Fruit fly (Drosophila melanogaster) whole organism, embryonic: ENCODE data around the gene CG42512.

Source experiments
- Abd-B ChIP-seq: fragments of 200-800 bp; sonication (Bioruptor generic); optimal IDR thresholded peaks from 2 replicates; lab custom pipeline; 2018; ENCODE audit warnings: missing biosample characterization, mild to moderate bottlenecking, missing genetic modification characterization, moderate library complexity
- Adf1 ChIP-seq: fragments of 200-800 bp; sonication (Bioruptor generic); IDR thresholded peaks from 2 replicates; pipeline ENCODE4 v1.3.6; 2022; ENCODE audit warnings: missing biosample characterization, missing genetic modification characterization
- BtbVII ChIP-seq: fragments of 200-800 bp; sonication (Bioruptor generic); optimal IDR thresholded peaks from 3 replicates; lab custom pipeline; 2017; ENCODE audit warnings: missing biosample characterization, mild to moderate bottlenecking, missing genetic modification characterization
- CG11093 ChIP-seq: fragments of 200-800 bp; sonication (Bioruptor generic); IDR thresholded peaks from 3 replicates; pipeline ENCODE4 v1.3.6; 2022; ENCODE audit warnings: missing biosample characterization, missing genetic modification characterization
- CG12659 ChIP-seq: fragments of 200-800 bp; sonication (Bioruptor generic); optimal IDR thresholded peaks from 3 replicates; lab custom pipeline; 2017; ENCODE audit warnings: mild to moderate bottlenecking, missing biosample characterization, missing genetic modification reagents, missing genetic modification characterization
- CG14860 ChIP-seq: fragments of 200-800 bp; sonication (Bioruptor generic); IDR thresholded peaks from 3 replicates; pipeline ENCODE4 v1.3.6; 2022; ENCODE audit warnings: missing biosample characterization, missing genetic modification characterization; ENCODE audit not compliant: partially characterized antibody
- CG15601 ChIP-seq: fragments of 200-800 bp; sonication (Bioruptor generic); optimal IDR thresholded peaks from 3 replicates; lab custom pipeline; 2019; ENCODE audit warnings: missing biosample characterization, mild to moderate bottlenecking, missing genetic modification characterization, moderate library complexity
- CG1647 ChIP-seq: fragments of 200-800 bp; sonication (Bioruptor generic); optimal IDR thresholded peaks from 3 replicates; lab custom pipeline; 2016; ENCODE audit warnings: missing biosample characterization, missing genetic modification characterization
- CG16813 ChIP-seq: fragments of 200-800 bp; sonication (Bioruptor generic); IDR thresholded peaks from 3 replicates; pipeline ENCODE4 v1.3.6; 2022; ENCODE audit warnings: missing biosample characterization, missing genetic modification characterization; ENCODE audit not compliant: partially characterized antibody
- CG16815 ChIP-seq: fragments of 200-800 bp; sonication (Bioruptor generic); optimal IDR thresholded peaks from 3 replicates; lab custom pipeline; 2017; ENCODE audit warnings: missing biosample characterization, mild to moderate bottlenecking, missing genetic modification characterization
- CG2712 ChIP-seq: fragments of 200-800 bp; optimal IDR thresholded peaks from 3 replicates; lab custom pipeline; 2019; ENCODE audit warnings: missing biosample characterization, mild to moderate bottlenecking, missing genetic modification characterization, moderate library complexity
- CG31224 ChIP-seq: fragments of 200-800 bp; sonication (Bioruptor generic); IDR thresholded peaks from 2 replicates; pipeline ENCODE4 v1.3.6; 2022; ENCODE audit warnings: missing biosample characterization, missing genetic modification characterization
- CG3281 ChIP-seq: fragments of 200-800 bp; sonication (Bioruptor generic); optimal IDR thresholded peaks from 3 replicates; lab custom pipeline; 2017; ENCODE audit warnings: missing biosample characterization, mild to moderate bottlenecking, missing genetic modification characterization
- CG4617 ChIP-seq: fragments of 200-800 bp; sonication (Bioruptor generic); optimal IDR thresholded peaks from 3 replicates; lab custom pipeline; 2016; ENCODE audit warnings: missing biosample characterization, missing genetic modification characterization, borderline replicate concordance
- CG6654 ChIP-seq: fragments of 200-800 bp; sonication (Bioruptor generic); optimal IDR thresholded peaks from 2 replicates; lab custom pipeline; 2017; ENCODE audit warnings: missing biosample characterization, mild to moderate bottlenecking, missing genetic modification characterization
- CG6689 ChIP-seq: fragments of 200-800 bp; sonication (Bioruptor generic); IDR thresholded peaks from 2 replicates; pipeline ENCODE4 v1.3.6; 2022; ENCODE audit warnings: missing biosample characterization, missing genetic modification characterization
- CG6854 ChIP-seq: fragments of 200-800 bp; sonication (Bioruptor generic); optimal IDR thresholded peaks from 3 replicates; lab custom pipeline; 2017; ENCODE audit warnings: missing biosample characterization, mild to moderate bottlenecking, missing genetic modification characterization
- CG8478 ChIP-seq: fragments of >200 bp; optimal IDR thresholded peaks from 2 replicates; lab custom pipeline; 2018
- CkIIα-i1 ChIP-seq: fragments of 200-800 bp; sonication (Bioruptor generic); IDR thresholded peaks from 2 replicates; pipeline ENCODE4 v1.3.6; 2022; ENCODE audit warnings: missing biosample characterization, missing genetic modification characterization
- D ChIP-seq, 2 experiments: fragments of 200-800 bp in 1 of 2; fragments of >200 bp in 1 of 2; sonication (Bioruptor generic) in 1 of 2; optimal IDR thresholded peaks; 2 replicates in 1 of 2; 3 replicates in 1 of 2; lab custom pipeline; 2017; ENCODE audit warnings: mild to moderate bottlenecking in 1 of 2, missing biosample characterization in 1 of 2, missing genetic modification characterization in 1 of 2, missing genetic modification reagents in 1 of 2
- HmgZ ChIP-seq: fragments of 200-800 bp; sonication (Bioruptor generic); optimal IDR thresholded peaks from 2 replicates; lab custom pipeline; 2018; ENCODE audit warnings: missing biosample characterization, mild to moderate bottlenecking, missing genetic modification characterization
- Kr ChIP-seq: fragments of 200-800 bp; sonication (Bioruptor generic); optimal IDR thresholded peaks from 2 replicates; lab custom pipeline; 2017; ENCODE audit warnings: missing biosample characterization, mild to moderate bottlenecking, missing genetic modification characterization
- MESR4 ChIP-seq: fragments of 200-800 bp; sonication (Bioruptor generic); optimal IDR thresholded peaks from 2 replicates; lab custom pipeline; 2018; ENCODE audit warnings: missing biosample characterization, mild to moderate bottlenecking, missing genetic modification characterization, moderate library complexity
- Opbp ChIP-seq: fragments of 200-800 bp; sonication (Bioruptor generic); IDR thresholded peaks from 3 replicates; pipeline ENCODE4 v1.3.6; 2022; ENCODE audit warnings: missing biosample characterization, missing genetic modification characterization; ENCODE audit not compliant: partially characterized antibody
- Rx ChIP-seq: fragments of 200-800 bp; sonication (Bioruptor generic); IDR thresholded peaks from 2 replicates; pipeline ENCODE4 v1.3.6; 2022; ENCODE audit warnings: missing biosample characterization, missing genetic modification characterization
- Scr ChIP-seq: fragments of 200-800 bp; sonication (Bioruptor generic); IDR thresholded peaks from 2 replicates; pipeline ENCODE4 v1.3.6; 2022; ENCODE audit warnings: missing biosample characterization, missing genetic modification characterization; ENCODE audit not compliant: partially characterized antibody
- Sry-δ ChIP-seq: fragments of 200-800 bp; sonication (Bioruptor generic); optimal IDR thresholded peaks from 2 replicates; lab custom pipeline; 2016; ENCODE audit warnings: missing biosample characterization, missing genetic modification characterization
- Vsx1 ChIP-seq: fragments of 200-800 bp; sonication (Bioruptor generic); optimal IDR thresholded peaks from 2 replicates; lab custom pipeline; 2017; ENCODE audit warnings: missing biosample characterization, mild to moderate bottlenecking, missing genetic modification characterization, missing genetic modification reagents
- abd-A ChIP-seq: fragments of 200-800 bp; sonication (Bioruptor generic); optimal IDR thresholded peaks from 3 replicates; lab custom pipeline; 2019; ENCODE audit warnings: missing biosample characterization, mild to moderate bottlenecking, missing genetic modification characterization, moderate library complexity
- cato ChIP-seq: fragments of 200-800 bp; sonication (Bioruptor generic); optimal IDR thresholded peaks from 2 replicates; lab custom pipeline; 2016; ENCODE audit warnings: missing biosample characterization, missing genetic modification characterization, borderline replicate concordance
- ftz-f1 ChIP-seq: fragments of 200-800 bp; sonication (Bioruptor generic); optimal IDR thresholded peaks from 2 replicates; lab custom pipeline; 2016; ENCODE audit warnings: missing biosample characterization, missing genetic modification characterization
- gsb ChIP-seq: fragments of 200-800 bp; sonication (Bioruptor generic); IDR thresholded peaks from 2 replicates; pipeline ENCODE4 v1.3.6; 2022; ENCODE audit warnings: missing biosample characterization, missing genetic modification characterization
- hb ChIP-seq: fragments of 200-800 bp; sonication (Bioruptor generic); IDR thresholded peaks from 3 replicates; pipeline ENCODE4 v1.3.6; 2022; ENCODE audit warnings: missing biosample characterization, missing genetic modification characterization; ENCODE audit not compliant: partially characterized antibody
- inv ChIP-seq: fragments of 200-800 bp; sonication (Bioruptor generic); IDR thresholded peaks from 2 replicates; pipeline ENCODE4 v1.3.6; 2022; ENCODE audit warnings: missing biosample characterization, missing genetic modification characterization; ENCODE audit not compliant: partially characterized antibody
- jumu ChIP-seq: fragments of 200-800 bp; sonication (Bioruptor generic); optimal IDR thresholded peaks from 3 replicates; lab custom pipeline; 2016; ENCODE audit warnings: missing biosample characterization, missing genetic modification characterization
- ken ChIP-seq: fragments of 200-800 bp; sonication (Bioruptor generic); IDR thresholded peaks from 3 replicates; pipeline ENCODE4 v1.3.6; 2022; ENCODE audit warnings: missing biosample characterization, missing genetic modification characterization
- lab ChIP-seq: fragments of 200-800 bp; sonication (Bioruptor generic); optimal IDR thresholded peaks from 3 replicates; lab custom pipeline; 2017; ENCODE audit warnings: missing biosample characterization, missing genetic modification characterization, mild to moderate bottlenecking, moderate library complexity, missing genetic modification reagents
- nmo ChIP-seq: fragments of 200-800 bp; sonication (Bioruptor generic); optimal IDR thresholded peaks from 2 replicates; lab custom pipeline; 2018; ENCODE audit warnings: missing biosample characterization, mild to moderate bottlenecking, missing genetic modification characterization, moderate library complexity
- pnt ChIP-seq: fragments of 200-800 bp; sonication (Bioruptor generic); optimal IDR thresholded peaks from 3 replicates; lab custom pipeline; 2016; ENCODE audit warnings: missing biosample characterization, missing genetic modification characterization
- rib ChIP-seq: fragments of 200-800 bp; sonication (Bioruptor generic); IDR thresholded peaks from 2 replicates; pipeline ENCODE4 v1.3.6; 2022; ENCODE audit warnings: missing biosample characterization, missing genetic modification characterization
- sens ChIP-seq: fragments of 200-800 bp; sonication (Bioruptor generic); peaks from one replicate; lab custom pipeline; 2016; ENCODE audit warnings: missing biosample characterization, missing genetic modification characterization
- stwl ChIP-seq: fragments of 200-800 bp; sonication (Bioruptor generic); optimal IDR thresholded peaks from 3 replicates; lab custom pipeline; 2018; ENCODE audit warnings: missing biosample characterization, mild to moderate bottlenecking, missing genetic modification characterization, moderate library complexity
- unc-4 ChIP-seq: fragments of 200-800 bp; sonication (Bioruptor generic); IDR thresholded peaks from 2 replicates; pipeline ENCODE4 v1.3.6; 2022; ENCODE audit warnings: missing biosample characterization, missing genetic modification characterization; ENCODE audit not compliant: partially characterized antibody
- usp ChIP-seq: fragments of >200 bp; optimal IDR thresholded peaks from 2 replicates; lab custom pipeline; 2017; ENCODE audit warnings: missing biosample characterization, missing genetic modification characterization

CG42512 gene

DNA sequence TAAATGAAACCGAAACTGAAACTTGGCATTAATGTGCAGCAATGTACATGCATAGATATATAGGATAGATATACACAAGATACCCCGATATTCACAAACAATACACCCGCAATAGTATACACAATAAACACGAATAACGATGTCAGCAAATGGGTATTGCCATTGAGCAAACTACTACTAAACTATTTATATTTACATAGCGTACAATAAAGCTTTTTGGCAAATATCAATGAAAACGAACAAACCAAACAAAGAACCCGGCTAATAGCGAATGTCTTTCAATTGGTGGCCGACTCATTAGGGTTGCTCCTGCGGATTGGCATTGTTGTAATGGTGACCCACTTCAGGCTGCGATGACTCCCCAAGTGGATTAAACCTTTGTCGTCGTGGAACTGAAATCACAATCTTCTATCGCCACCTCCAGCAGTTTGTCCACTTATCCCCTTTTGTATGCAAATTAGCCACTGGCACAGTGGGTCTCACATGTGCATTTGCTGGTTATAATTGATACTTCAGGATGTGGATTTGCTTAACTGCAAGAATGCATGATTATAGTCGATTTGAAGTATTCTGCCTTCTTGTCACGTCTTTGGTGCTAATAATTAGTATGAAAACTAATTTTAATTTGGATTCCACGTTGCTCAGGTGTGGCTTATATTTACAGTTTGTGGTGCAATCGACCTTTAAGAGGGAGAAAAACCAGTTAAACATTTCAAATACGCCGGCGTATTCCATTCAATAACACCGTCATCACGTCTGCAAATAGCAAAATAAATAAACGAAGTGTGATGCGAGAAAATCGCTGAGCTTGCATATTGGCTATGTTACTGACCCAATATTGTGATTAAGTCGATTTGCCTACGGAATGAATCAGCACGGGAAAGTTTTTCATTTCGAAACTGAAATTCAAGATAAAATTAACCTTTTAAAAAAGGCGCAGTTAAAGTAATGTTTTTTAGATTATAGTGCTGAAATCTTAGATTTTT, 805 bp upstream of the CG42512 start (continued):
- peak; percentile 50 for TF ChIP-seq Vsx1 (GFP tag; lab: Kevin White, UChicago)
- TF ChIP-seq ken (GFP tag; lab: Robert Waterston, UW) = no peak
- no peak for TF ChIP-seq CG3281 (GFP tag; lab: Kevin White, UChicago)
- no peak for TF ChIP-seq gsb (GFP tag; lab: Robert Waterston, UW)
- peak; percentile 10 for TF ChIP-seq ftz-f1
- no peak for TF ChIP-seq MESR4 (GFP tag; lab: Kevin White, UChicago)
- peak; percentile 23 for TF ChIP-seq BtbVII (GFP tag; lab: Kevin White, UChicago)
- TF ChIP-seq D (optimal IDR thresholded peaks at IDR 0.05; lab: Kevin White, UChicago) = no peak
- TF ChIP-seq D (GFP tag; optimal IDR thresholded peaks at IDR 0.05; lab: Kevin White, UChicago) = no peak
- TF ChIP-seq CG16815 (GFP tag; lab: Kevin White, UChicago) = no peak
- TF ChIP-seq, all 482 proteins: peak for 150

- no peak for TF ChIP-seq stwl (tag; lab: Kevin White, UChicago)
- TF ChIP-seq CG6654 (GFP tag; lab: Kevin White, UChicago) = no peak
- TF ChIP-seq jumu = no peak
- TF ChIP-seq CG6854 (GFP tag; lab: Kevin White, UChicago) = no peak
- TF ChIP-seq usp (GFP tag; lab: Kevin White, UChicago) = no peak
- no peak for TF ChIP-seq lab (GFP tag; lab: Kevin White, UChicago)
- TF ChIP-seq Kr (GFP tag; lab: Kevin White, UChicago) = no peak
- TF ChIP-seq Opbp (GFP tag; lab: Robert Waterston, UW) = no peak
- TF ChIP-seq CG31224 (GFP tag; lab: Robert Waterston, UW) = no peak
- no peak for TF ChIP-seq cato (GFP tag; lab: Kevin White, UChicago)
Measured at dm6 chrX:16651625-16652024, 449 bp downstream of the CG42512 start.

- TF ChIP-seq Sry-δ (GFP tag; lab: Kevin White, UChicago) = peak; percentile 65
- TF ChIP-seq inv (GFP tag; lab: Robert Waterston, UW) = peak; percentile 68
- peak; percentile 49; the same call in 1 of the 3 replicates for TF ChIP-seq CG14860 (GFP tag; lab: Robert Waterston, UW)
- peak; percentile 57 for TF ChIP-seq CG12659
- TF ChIP-seq CG4617 (GFP tag; lab: Kevin White, UChicago) = peak; percentile 14
- TF ChIP-seq CG15601 (tag; lab: Kevin White, UChicago) = peak; percentile 77
- TF ChIP-seq CG2712 (tag; lab: Kevin White, UChicago) = peak; percentile 33
- peak; percentile 54 for TF ChIP-seq nmo
- TF ChIP-seq pnt (GFP tag; lab: Kevin White, UChicago) = no peak
- TF ChIP-seq Abd-B (GFP tag; lab: Kevin White, UChicago) = peak; percentile 47
- no peak for TF ChIP-seq CG11093
- peak; percentile 40 for TF ChIP-seq HmgZ (tag; lab: Kevin White, UChicago)
- TF ChIP-seq Rx = no peak
- TF ChIP-seq Adf1 (GFP tag; lab: Robert Waterston, UW) = no peak
- TF ChIP-seq sens (GFP tag; lab: Kevin White, UChicago) = peak; percentile 54
- peak; percentile 71 for TF ChIP-seq unc-4
- no peak for TF ChIP-seq rib (GFP tag; lab: Robert Waterston, UW)
- no peak for TF ChIP-seq CkIIα-i1 (GFP tag; lab: Robert Waterston, UW)
- TF ChIP-seq CG6689 (GFP tag; lab: Robert Waterston, UW) = no peak
- TF ChIP-seq hb = peak; percentile 68; the same call in 1 of the 3 replicates
- peak; percentile 60 for TF ChIP-seq CG8478 (lab: Kevin White, UChicago)
- no peak for TF ChIP-seq CG1647 (GFP tag; lab: Kevin White, UChicago)
- peak; percentile 77 for TF ChIP-seq CG16813 (GFP tag; lab: Robert Waterston, UW)
- no peak for TF ChIP-seq abd-A (tag; lab: Kevin White, UChicago)
- peak; percentile 79 for TF ChIP-seq Scr
Measured at dm6 chrX:16654931-16655409, 3.8 kb downstream of the CG42512 start, which contains the start of the genes Nemp and r. Gene Nemp, minus strand, starts transcription at chrX:16655015. Gene r, plus strand, starts transcription at chrX:16655359.
